Worm (Caenorhabditis elegans): Measurements from ENCODE around the gene snr-1.
"Not testable (repeated sequence)": the region's sequence is repeated elsewhere in the genome, so short reads cannot be mapped to it uniquely, and the experiment has no call there.

Gene snr-1

DNA sequence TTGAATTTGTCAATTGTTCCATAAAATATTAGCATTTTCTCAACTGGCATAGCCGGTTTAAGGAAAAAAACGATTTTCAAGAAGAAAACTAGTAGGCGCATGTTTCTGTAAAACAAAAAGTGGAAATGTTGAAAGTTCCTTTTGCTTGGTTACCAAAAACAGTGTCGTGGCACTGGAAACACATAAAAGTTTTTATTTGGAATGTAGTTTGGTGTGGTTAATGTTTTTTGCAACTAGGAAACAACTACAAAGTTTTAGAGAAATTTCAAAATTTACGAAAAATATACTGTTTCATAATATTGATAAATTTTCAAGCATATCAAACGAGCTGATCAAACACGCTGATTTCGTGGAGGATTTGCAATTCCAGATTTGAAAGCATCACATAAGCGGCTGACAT, 42.2 kb upstream of the snr-1 start, which contains the start of gene clec-195:
TSS of gene clec-195 (minus strand) at position 101 of the 400 bp plus-strand sequence.
- no peak for TF ChIP-seq nhr-12 (tag; optimal IDR thresholded peaks at IDR 0.05)
- TF ChIP-seq ceh-82 (tag; optimal IDR thresholded peaks at IDR 0.05): no peak
- no peak for TF ChIP-seq nhr-237 (tag; optimal IDR thresholded peaks at IDR 0.05)
- no peak for TF ChIP-seq mbf-1 (tag; optimal IDR thresholded peaks at IDR 0.05)
- TF ChIP-seq zag-1 (tag; optimal IDR thresholded peaks at IDR 0.05): no peak
- TF ChIP-seq nhr-11 (tag; optimal IDR thresholded peaks at IDR 0.05): no peak
- no peak for TF ChIP-seq nhr-77 (tag; optimal IDR thresholded peaks at IDR 0.05)
- no peak for TF ChIP-seq sem-4 (tag; optimal IDR thresholded peaks at IDR 0.05)
- no peak for TF ChIP-seq ztf-4 (tag; optimal IDR thresholded peaks at IDR 0.05)
- TF ChIP-seq crh-2 (tag; optimal IDR thresholded peaks at IDR 0.05): no peak
- TF ChIP-seq nhr-10 (tag; optimal IDR thresholded peaks at IDR 0.05): no peak
- no peak for TF ChIP-seq alr-1 (tag; optimal IDR thresholded peaks at IDR 0.05)
- no peak for TF ChIP-seq egl-27 (tag; optimal IDR thresholded peaks at IDR 0.05)
- TF ChIP-seq snpc-4 (tag; optimal IDR thresholded peaks at IDR 0.05): no peak
- TF ChIP-seq sma-9 (GFP tag; optimal IDR thresholded peaks at IDR 0.05): no peak
- TF ChIP-seq sma-9 (tag; optimal IDR thresholded peaks at IDR 0.05): no peak
- TF ChIP-seq fos-1 (tag; optimal IDR thresholded peaks at IDR 0.05): no peak
- no peak for TF ChIP-seq lin-39 (tag; optimal IDR thresholded peaks at IDR 0.05)
- TF ChIP-seq Y55F3AM.14 (GFP tag; optimal IDR thresholded peaks at IDR 0.05): no peak
- no peak for TF ChIP-seq nhr-129 (tag; optimal IDR thresholded peaks at IDR 0.05)

DNA sequence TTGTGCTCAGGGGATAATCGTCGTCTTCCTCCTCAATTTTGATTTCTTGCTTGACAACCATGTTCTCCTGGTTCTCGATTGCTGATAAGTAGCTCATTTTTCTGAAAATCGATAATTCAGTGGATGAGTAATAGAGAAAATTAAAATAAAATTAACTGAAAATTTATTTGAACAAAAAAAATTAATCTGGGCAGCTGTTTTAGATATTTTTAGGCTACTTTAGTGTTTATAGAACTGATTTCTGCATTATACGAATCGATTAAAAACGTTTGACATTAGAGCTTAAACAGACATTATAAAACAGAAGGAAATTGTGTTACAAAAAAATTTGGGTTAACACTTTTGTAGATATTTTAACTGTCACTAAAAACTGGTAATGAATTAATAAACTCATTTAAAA, 39.6 kb upstream of the snr-1 start, which contains the start of gene athp-3:
TSS of gene athp-3 (minus strand) at position 101 of the 400 bp plus-strand sequence.
- TF ChIP-seq egl-27 (tag; optimal IDR thresholded peaks at IDR 0.05) (no peak), mab-5 (tag; optimal IDR thresholded peaks at IDR 0.05) (no peak), mdl-1 (tag; optimal IDR thresholded peaks at IDR 0.05) (no peak), unc-62 (GFP tag; optimal IDR thresholded peaks at IDR 0.05) (no peak), ztf-1 (GFP tag; conservative IDR thresholded peaks at IDR 0.05) (no peak), alr-1 (tag; optimal IDR thresholded peaks at IDR 0.05) (no peak), sma-3 (GFP tag; optimal IDR thresholded peaks at IDR 0.05) (no peak), F13H6.1 (tag; optimal IDR thresholded peaks at IDR 0.05) (no peak), elt-1 (tag; optimal IDR thresholded peaks at IDR 0.05) (no peak), snpc-4 (tag; optimal IDR thresholded peaks at IDR 0.05) (no peak), ztf-11 (tag; optimal IDR thresholded peaks at IDR 0.05) (no peak), dmd-4 (tag; optimal IDR thresholded peaks at IDR 0.05) (no peak), nhr-23 (tag; optimal IDR thresholded peaks at IDR 0.05) (no peak)

- TF ChIP-seq nhr-12 (tag; optimal IDR thresholded peaks at IDR 0.05): no peak
- TF ChIP-seq sem-4 (tag; optimal IDR thresholded peaks at IDR 0.05): no peak
- TF ChIP-seq ceh-82 (tag; optimal IDR thresholded peaks at IDR 0.05): no peak
- TF ChIP-seq blmp-1 (tag; optimal IDR thresholded peaks at IDR 0.05; ENCODE audit: insufficient read depth): no peak
- TF ChIP-seq unc-62 (GFP tag; optimal IDR thresholded peaks at IDR 0.05): no peak
- TF ChIP-seq unc-55 (GFP tag; optimal IDR thresholded peaks at IDR 0.05): no peak
- no peak for TF ChIP-seq lin-11 (tag; optimal IDR thresholded peaks at IDR 0.05)
- no peak for TF ChIP-seq ZK546.5 (tag; optimal IDR thresholded peaks at IDR 0.05)
- no peak for TF ChIP-seq nhr-10 (tag; optimal IDR thresholded peaks at IDR 0.05)
- no peak for TF ChIP-seq lin-13 (GFP tag; optimal IDR thresholded peaks at IDR 0.05)
Measured at ce11 chrIV:17053261-17053660, 34.6 kb upstream of the snr-1 start, which contains the start of gene Y116A8C.23. Gene Y116A8C.23, plus strand, starts transcription at chrIV:17053561.

ce11 chrIV:17058036-17058435, 29.8 kb upstream of the snr-1 start, which contains the start of gene Y116A8C.44:
Gene Y116A8C.44, minus strand, starts transcription at chrIV:17058136.
- TF ChIP-seq lin-13 (GFP tag; optimal IDR thresholded peaks at IDR 0.05) (no peak), nhr-25 (tag; optimal IDR thresholded peaks at IDR 0.05) (no peak), lin-39 (tag; optimal IDR thresholded peaks at IDR 0.05) (no peak)

ce11 chrIV:17063700-17064099, 24.1 kb upstream of the snr-1 start, which contains the start of gene Y116A8C.467:
Gene Y116A8C.467, minus strand, starts transcription at chrIV:17063800.
- TF ChIP-seq nhr-21, gmeb-1, egl-27 (tag; optimal IDR thresholded peaks at IDR 0.05): not testable (repeated sequence)
